Worm (Caenorhabditis elegans) whole organism, L2 larva: Measurements from ENCODE around the gene Y48B6A.1.

Experiments
- ama-1 ChIP-seq: fragments of 150-350 bp; optimal IDR thresholded peaks from 2 replicates; lab custom pipeline; 2018; ENCODE audit warnings: inconsistent platforms
- blmp-1 ChIP-seq: sonication (generic microtip); optimal IDR thresholded peaks from 2 replicates; lab custom pipeline; 2017; ENCODE audit warnings: missing genetic modification characterization, mild to moderate bottlenecking, missing compliant biosample characterization, antibody characterized with exemption, moderate library complexity; ENCODE audit not compliant: insufficient read depth
- ceh-82 ChIP-seq: fragments of 150-350 bp; optimal IDR thresholded peaks from 2 replicates; lab custom pipeline; 2014; ENCODE audit warnings: missing biosample characterization, missing genetic modification characterization
- lin-39 ChIP-seq: fragments of 150-350 bp; optimal IDR thresholded peaks from 2 replicates; lab custom pipeline; 2014; ENCODE audit warnings: missing biosample characterization, missing genetic modification reagents, missing genetic modification characterization
- mdl-1 ChIP-seq, 2 experiments: fragments of 150-350 bp in 1 of 2; sonication (generic microtip) in 1 of 2; optimal IDR thresholded peaks; 2 replicates each; lab custom pipeline; 2017; ENCODE audit warnings: missing biosample characterization in 2 of 2, missing genetic modification characterization in 2 of 2
- nhr-10 ChIP-seq: sonication (generic microtip); optimal IDR thresholded peaks from 2 replicates; lab custom pipeline; 2017; ENCODE audit warnings: missing biosample characterization, missing genetic modification characterization
- nhr-11 ChIP-seq: fragments of 150-350 bp; optimal IDR thresholded peaks from 2 replicates; lab custom pipeline; 2014; ENCODE audit warnings: missing biosample characterization, missing genetic modification characterization
- nhr-237 ChIP-seq: fragments of 150-350 bp; optimal IDR thresholded peaks from 2 replicates; lab custom pipeline; 2014; ENCODE audit warnings: missing biosample characterization, missing genetic modification characterization
- sma-9 ChIP-seq, 2 experiments: fragments of 150-350 bp in 1 of 2; sonication (generic microtip) in 1 of 2; optimal IDR thresholded peaks; 2 replicates each; lab custom pipeline; 2014 to 2016; ENCODE audit warnings: missing genetic modification characterization in 2 of 2, mild to moderate bottlenecking in 1 of 2, missing biosample characterization in 1 of 2, missing compliant biosample characterization in 1 of 2, missing genetic modification reagents in 1 of 2, moderate library complexity in 1 of 2
- unc-62 ChIP-seq: fragments of 150-350 bp; optimal IDR thresholded peaks from 2 replicates; lab custom pipeline; 2014; ENCODE audit warnings: missing biosample characterization, missing genetic modification reagents, missing genetic modification characterization
- zag-1 ChIP-seq: fragments of 150-350 bp; optimal IDR thresholded peaks from 2 replicates; lab custom pipeline; 2014; ENCODE audit warnings: missing biosample characterization, missing genetic modification characterization
- ztf-11 ChIP-seq: sonication (generic microtip); optimal IDR thresholded peaks from 2 replicates; lab custom pipeline; 2017; ENCODE audit warnings: missing biosample characterization, missing genetic modification characterization

DNA sequence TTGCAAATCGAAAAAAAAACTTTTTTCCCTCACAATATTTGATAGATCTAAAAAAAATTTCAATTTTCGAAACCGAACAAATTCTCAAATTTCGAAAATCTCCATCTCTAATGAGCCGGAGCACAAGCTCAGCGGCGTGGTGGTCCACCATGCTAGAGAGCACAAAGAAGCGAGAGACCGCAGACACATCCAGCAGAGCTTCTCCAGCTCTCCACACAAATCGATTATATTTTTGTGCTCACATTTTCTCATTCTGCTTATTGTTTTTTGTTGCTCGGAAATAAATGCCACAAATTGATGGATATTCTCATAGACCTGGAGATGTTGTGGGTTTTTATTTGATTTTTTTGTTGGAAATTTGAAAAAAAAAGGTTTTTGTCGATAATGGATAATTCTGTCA is 52.1 kb downstream of the Y48B6A.1 start:
- TF ChIP-seq ztf-11 (tag; lab: Kevin White, UChicago) (no peak), zag-1 (no peak), ceh-82 (tag; lab: Kevin White, UChicago) (no peak), lin-39 (tag; lab: Kevin White, UChicago) (no peak), ama-1 (no peak), nhr-11 (tag; lab: Kevin White, UChicago) (no peak), sma-9 (GFP tag; optimal IDR thresholded peaks at IDR 0.05; lab: Kevin White, UChicago) (no peak), sma-9 (tag; optimal IDR thresholded peaks at IDR 0.05; lab: Kevin White, UChicago) (no peak), nhr-237 (tag; lab: Kevin White, UChicago) (no peak), blmp-1 (tag; lab: Kevin White, UChicago) (no peak), nhr-10 (tag; lab: Kevin White, UChicago) (no peak), mdl-1 (tag; optimal IDR thresholded peaks at IDR 0.05; lab: Kevin White, UChicago) (no peak), unc-62 (GFP tag; lab: Kevin White, UChicago) (no peak)
